Worm (Caenorhabditis elegans) whole organism, mixed stage, embryonic: ENCODE data around the gene set-27.

Source experiments
- ces-1 ChIP-seq: fragments of 150-350 bp; optimal IDR thresholded peaks from 2 replicates; lab custom pipeline; 2014; ENCODE audit warnings: missing biosample characterization, missing genetic modification reagents, missing genetic modification characterization
- drap-1 ChIP-seq: fragments of 200-800 bp; sonication (Bioruptor generic); optimal IDR thresholded peaks from 3 replicates; lab custom pipeline; 2018; ENCODE audit warnings: mild to moderate bottlenecking, missing genetic modification characterization, missing compliant biosample characterization
- ham-2 ChIP-seq: fragments of 200-800 bp; sonication (Bioruptor generic); optimal IDR thresholded peaks from 2 replicates; lab custom pipeline; 2018; ENCODE audit warnings: mild to moderate bottlenecking, missing genetic modification characterization, missing compliant biosample characterization
- lin-13 ChIP-seq: fragments of 150-350 bp; optimal IDR thresholded peaks from 2 replicates; lab custom pipeline; 2014; ENCODE audit warnings: missing biosample characterization, missing genetic modification characterization
- lin-32 ChIP-seq: fragments of 200-800 bp; sonication (Bioruptor generic); optimal IDR thresholded peaks from 2 replicates; lab custom pipeline; 2018; ENCODE audit warnings: mild to moderate bottlenecking, missing genetic modification characterization, missing compliant biosample characterization
- lsy-2 ChIP-seq: fragments of 150-350 bp; optimal IDR thresholded peaks from 2 replicates; lab custom pipeline; 2014; ENCODE audit warnings: missing biosample characterization, missing genetic modification characterization
- mep-1 ChIP-seq: fragments of 150-350 bp; optimal IDR thresholded peaks from 2 replicates; lab custom pipeline; 2017; ENCODE audit warnings: missing biosample characterization, missing genetic modification reagents, missing genetic modification characterization, inconsistent platforms
- mls-2 ChIP-seq: sonication (generic microtip); optimal IDR thresholded peaks from 2 replicates; lab custom pipeline; 2016; ENCODE audit warnings: mild to moderate bottlenecking, missing genetic modification characterization, moderate library complexity, missing compliant biosample characterization
- nhr-12 ChIP-seq: fragments of 150-350 bp; optimal IDR thresholded peaks from 2 replicates; lab custom pipeline; 2014; ENCODE audit warnings: missing biosample characterization, missing genetic modification characterization
- nhr-237 ChIP-seq: fragments of 150-350 bp; optimal IDR thresholded peaks from 2 replicates; lab custom pipeline; 2014; ENCODE audit warnings: missing biosample characterization, missing genetic modification characterization
- pha-4 ChIP-seq: fragments of 150-350 bp; optimal IDR thresholded peaks from 2 replicates; lab custom pipeline; 2018; ENCODE audit warnings: missing biosample characterization, missing genetic modification reagents, missing genetic modification characterization
- snpc-4 ChIP-seq: fragments of 150-350 bp; optimal IDR thresholded peaks from 2 replicates; lab custom pipeline; 2014; ENCODE audit warnings: missing biosample characterization, missing genetic modification characterization
- unc-62 ChIP-seq: fragments of 150-350 bp; optimal IDR thresholded peaks from 2 replicates; lab custom pipeline; 2014; ENCODE audit warnings: missing biosample characterization, missing genetic modification reagents, missing genetic modification characterization

- no peak for TF ChIP-seq lsy-2
- TF ChIP-seq mep-1 (tag; lab: Kevin White, UChicago): no peak
- no peak for TF ChIP-seq pha-4 (tag; lab: Kevin White, UChicago)
- no peak for TF ChIP-seq ham-2 (GFP tag; lab: Kevin White, UChicago)
- TF ChIP-seq lin-13: no peak
- no peak for TF ChIP-seq mls-2 (tag; lab: Kevin White, UChicago)
- no peak for TF ChIP-seq nhr-12
- TF ChIP-seq drap-1 (GFP tag; lab: Kevin White, UChicago): no peak
- TF ChIP-seq unc-62 (GFP tag; lab: Kevin White, UChicago): no peak
- no peak for TF ChIP-seq snpc-4 (tag; lab: Kevin White, UChicago)
- TF ChIP-seq nhr-237 (tag; lab: Kevin White, UChicago): no peak
- TF ChIP-seq ces-1: no peak
- TF ChIP-seq lin-32 (GFP tag; lab: Kevin White, UChicago): no peak
These were observed 47.8 kb upstream of the set-27 start for ce11 chrIII:2652704-2653566.
